Fruit fly (Drosophila melanogaster) whole organism, embryonic: ENCODE results near the gene euc.

ENCODE experiments used
- Bteb2 ChIP-seq: fragments of 200-800 bp; sonication (Bioruptor generic); optimal IDR thresholded peaks from 2 replicates; lab custom pipeline; 2016; ENCODE audit warnings: missing biosample characterization, missing genetic modification characterization
- CG10147 ChIP-seq: fragments of 200-800 bp; sonication (Bioruptor generic); optimal IDR thresholded peaks from 2 replicates; lab custom pipeline; 2019; ENCODE audit warnings: missing biosample characterization, mild to moderate bottlenecking, missing genetic modification characterization, moderate library complexity
- CG10274 ChIP-seq: fragments of 200-800 bp; sonication (Bioruptor generic); optimal IDR thresholded peaks from 3 replicates; lab custom pipeline; 2017; ENCODE audit warnings: missing biosample characterization, mild to moderate bottlenecking, missing genetic modification characterization
- CG10543 ChIP-seq: fragments of 200-800 bp; sonication (Bioruptor generic); optimal IDR thresholded peaks from 3 replicates; lab custom pipeline; 2017; ENCODE audit warnings: missing biosample characterization, mild to moderate bottlenecking, missing genetic modification characterization, moderate library complexity
- CG10979 ChIP-seq: fragments of 200-800 bp; sonication (Bioruptor generic); optimal IDR thresholded peaks from 2 replicates; lab custom pipeline; 2018; ENCODE audit warnings: missing biosample characterization, mild to moderate bottlenecking, missing genetic modification characterization, moderate library complexity
- CG11456 ChIP-seq: fragments of 200-800 bp; sonication (Bioruptor generic); IDR thresholded peaks from 3 replicates; pipeline ENCODE4 v1.3.6; 2022; ENCODE audit warnings: missing biosample characterization, missing genetic modification characterization
- CG12942 ChIP-seq: fragments of 200-800 bp; sonication (Bioruptor generic); optimal IDR thresholded peaks from 3 replicates; lab custom pipeline; 2016; ENCODE audit warnings: missing biosample characterization, missing genetic modification characterization
- CG13287 ChIP-seq: fragments of 200-800 bp; sonication (Bioruptor generic); IDR thresholded peaks from 2 replicates; pipeline ENCODE4 v1.3.6; 2022; ENCODE audit warnings: missing biosample characterization, missing genetic modification characterization; ENCODE audit not compliant: partially characterized antibody
- CG14860 ChIP-seq: fragments of 200-800 bp; sonication (Bioruptor generic); IDR thresholded peaks from 3 replicates; pipeline ENCODE4 v1.3.6; 2022; ENCODE audit warnings: missing biosample characterization, missing genetic modification characterization; ENCODE audit not compliant: partially characterized antibody
- CG17802 ChIP-seq: fragments of 200-800 bp; sonication (Bioruptor generic); optimal IDR thresholded peaks from 2 replicates; lab custom pipeline; 2018; ENCODE audit warnings: missing biosample characterization, mild to moderate bottlenecking, missing genetic modification characterization, moderate library complexity
- CG1832 ChIP-seq: fragments of 200-800 bp; sonication (Bioruptor generic); optimal IDR thresholded peaks from 2 replicates; lab custom pipeline; 2017; ENCODE audit warnings: missing biosample characterization, mild to moderate bottlenecking, missing genetic modification characterization, inconsistent platforms
- CG18764 ChIP-seq: fragments of 200-800 bp; sonication (Bioruptor generic); optimal IDR thresholded peaks from 3 replicates; lab custom pipeline; 2016; ENCODE audit warnings: missing biosample characterization, missing genetic modification characterization
- CG31441 ChIP-seq: fragments of 200-800 bp; sonication (Bioruptor generic); IDR thresholded peaks from 2 replicates; pipeline ENCODE4 v1.3.6; 2022; ENCODE audit warnings: missing biosample characterization, missing genetic modification characterization
- CG3281 ChIP-seq: fragments of 200-800 bp; sonication (Bioruptor generic); optimal IDR thresholded peaks from 3 replicates; lab custom pipeline; 2017; ENCODE audit warnings: missing biosample characterization, mild to moderate bottlenecking, missing genetic modification characterization
- CG3847 ChIP-seq: fragments of 200-800 bp; sonication (Bioruptor generic); IDR thresholded peaks from 2 replicates; pipeline ENCODE4 v1.3.6; 2022; ENCODE audit warnings: missing biosample characterization, missing genetic modification characterization
- CG4328 ChIP-seq: fragments of 200-800 bp; sonication (Bioruptor generic); optimal IDR thresholded peaks from 3 replicates; lab custom pipeline; 2017; ENCODE audit warnings: missing biosample characterization, missing genetic modification reagents, missing genetic modification characterization
- CG4707 ChIP-seq: fragments of 200-800 bp; sonication (Bioruptor generic); optimal IDR thresholded peaks from 2 replicates; lab custom pipeline; 2018; ENCODE audit warnings: missing biosample characterization, mild to moderate bottlenecking, missing genetic modification characterization, moderate library complexity
- CG6175 ChIP-seq: fragments of 200-800 bp; sonication (Bioruptor generic); IDR thresholded peaks from 3 replicates; pipeline ENCODE4 v1.3.6; 2022; ENCODE audit warnings: missing biosample characterization, missing genetic modification characterization
- CG8924 ChIP-seq: fragments of 200-800 bp; optimal IDR thresholded peaks from 3 replicates; lab custom pipeline; 2019; ENCODE audit warnings: missing biosample characterization, mild to moderate bottlenecking, missing genetic modification characterization, moderate library complexity
- CG8944 ChIP-seq: fragments of 200-800 bp; sonication (Bioruptor generic); optimal IDR thresholded peaks from 3 replicates; lab custom pipeline; 2016; ENCODE audit warnings: missing biosample characterization, missing genetic modification characterization
- CrebB ChIP-seq: fragments of 200-800 bp; sonication (Bioruptor generic); optimal IDR thresholded peaks from 3 replicates; lab custom pipeline; 2018; ENCODE audit warnings: missing biosample characterization, mild to moderate bottlenecking, missing genetic modification characterization
- Eip74EF ChIP-seq, 2 experiments: fragments of 200-800 bp in 1 of 2; fragments of >200 bp in 1 of 2; sonication (Bioruptor generic) in 1 of 2; optimal IDR thresholded peaks; 2 replicates each; lab custom pipeline; 2017 to 2019; ENCODE audit warnings: missing biosample characterization in 2 of 2, missing genetic modification characterization in 2 of 2, mild to moderate bottlenecking in 1 of 2, moderate library complexity in 1 of 2
- Ets65A ChIP-seq: fragments of 200-800 bp; sonication (Bioruptor generic); peaks from one replicate; lab custom pipeline; 2016; ENCODE audit warnings: missing biosample characterization, missing genetic modification characterization
- HLHmδ ChIP-seq: fragments of 200-800 bp; sonication (Bioruptor generic); optimal IDR thresholded peaks from 2 replicates; lab custom pipeline; 2018; ENCODE audit warnings: missing biosample characterization, mild to moderate bottlenecking, missing genetic modification characterization, moderate library complexity
- HmgD ChIP-seq: fragments of 200-800 bp; sonication (Bioruptor generic); optimal IDR thresholded peaks from 3 replicates; lab custom pipeline; 2016; ENCODE audit warnings: missing biosample characterization, missing genetic modification characterization
- Hr39 ChIP-seq: fragments of >200 bp; optimal IDR thresholded peaks from 2 replicates; lab custom pipeline; 2017
- Mes4 ChIP-seq: fragments of 200-800 bp; sonication (Bioruptor generic); optimal IDR thresholded peaks from 2 replicates; lab custom pipeline; 2016; ENCODE audit warnings: missing biosample characterization, missing genetic modification characterization
- NFAT ChIP-seq: fragments of 200-800 bp; sonication (Bioruptor generic); IDR thresholded peaks from 2 replicates; pipeline ENCODE4 v1.3.6; 2022; ENCODE audit warnings: missing biosample characterization, missing genetic modification characterization
- PHDP ChIP-seq: fragments of 200-800 bp; sonication (Bioruptor generic); optimal IDR thresholded peaks from 3 replicates; lab custom pipeline; 2018; ENCODE audit warnings: missing biosample characterization, mild to moderate bottlenecking, missing genetic modification characterization, moderate library complexity
- Pdp1 ChIP-seq, 2 experiments: fragments of 200-800 bp; sonication (Bioruptor generic); optimal IDR thresholded peaks; 3 replicates each; lab custom pipeline; 2016; ENCODE audit warnings: missing biosample characterization in 2 of 2, missing genetic modification characterization in 2 of 2, mild to moderate bottlenecking in 1 of 2, moderate library complexity in 1 of 2
- Side ChIP-seq: fragments of 200-800 bp; sonication (Bioruptor generic); optimal IDR thresholded peaks from 2 replicates; lab custom pipeline; 2016; ENCODE audit warnings: missing biosample characterization, missing genetic modification characterization
- Tbp ChIP-seq: fragments of >200 bp; optimal IDR thresholded peaks from 2 replicates; lab custom pipeline; 2018; ENCODE audit warnings: missing biosample characterization, missing genetic modification characterization
- amos ChIP-seq: fragments of 200-800 bp; sonication (Bioruptor generic); IDR thresholded peaks from 2 replicates; pipeline ENCODE4 v1.3.6; 2022; ENCODE audit warnings: missing biosample characterization, missing genetic modification characterization; ENCODE audit not compliant: partially characterized antibody
- ap ChIP-seq: fragments of 200-800 bp; sonication (Bioruptor generic); IDR thresholded peaks from 2 replicates; pipeline ENCODE4 v1.3.6; 2022; ENCODE audit warnings: missing biosample characterization, missing genetic modification characterization
- ara ChIP-seq: fragments of 200-800 bp; sonication (Bioruptor generic); IDR thresholded peaks from 2 replicates; pipeline ENCODE4 v1.3.6; 2022; ENCODE audit warnings: missing biosample characterization, missing genetic modification characterization
- ash1 ChIP-seq: fragments of 200-800 bp; sonication (Bioruptor generic); optimal IDR thresholded peaks from 2 replicates; lab custom pipeline; 2018; ENCODE audit warnings: missing biosample characterization, mild to moderate bottlenecking, missing genetic modification characterization
- bigmax ChIP-seq: fragments of 200-800 bp; sonication (Bioruptor generic); optimal IDR thresholded peaks from 2 replicates; lab custom pipeline; 2018; ENCODE audit warnings: missing biosample characterization, mild to moderate bottlenecking, missing genetic modification characterization
- cg ChIP-seq: fragments of 200-800 bp; sonication (Bioruptor generic); optimal IDR thresholded peaks from 3 replicates; lab custom pipeline; 2019; ENCODE audit warnings: missing biosample characterization, mild to moderate bottlenecking, missing genetic modification characterization, moderate library complexity
- gsb-n ChIP-seq: fragments of 200-800 bp; sonication (Bioruptor generic); optimal IDR thresholded peaks from 3 replicates; lab custom pipeline; 2018; ENCODE audit warnings: missing biosample characterization, mild to moderate bottlenecking, missing genetic modification characterization
- h ChIP-seq: fragments of >200 bp; optimal IDR thresholded peaks from 2 replicates; lab custom pipeline; 2017
- lov ChIP-seq, 2 experiments: fragments of 200-800 bp in 1 of 2; fragments of >200 bp in 1 of 2; sonication (Bioruptor generic) in 1 of 2; IDR thresholded peaks in 1 of 2; optimal IDR thresholded peaks in 1 of 2; 2 replicates in 1 of 2; 3 replicates in 1 of 2; pipeline versions ENCODE4 v1.3.6 to Lab custom; 2017 to 2022; ENCODE audit warnings: missing biosample characterization in 1 of 2, missing genetic modification characterization in 1 of 2
- luna ChIP-seq: fragments of 200-800 bp; sonication (Bioruptor generic); optimal IDR thresholded peaks from 2 replicates; lab custom pipeline; 2016; ENCODE audit warnings: missing biosample characterization, missing genetic modification characterization
- oc ChIP-seq: fragments of 200-800 bp; sonication (Bioruptor generic); optimal IDR thresholded peaks from 2 replicates; lab custom pipeline; 2018; ENCODE audit warnings: missing biosample characterization, mild to moderate bottlenecking, missing genetic modification characterization, moderate library complexity
- ro ChIP-seq: fragments of 200-800 bp; sonication (Bioruptor generic); IDR thresholded peaks from 2 replicates; pipeline ENCODE4 v1.3.6; 2022; ENCODE audit warnings: missing biosample characterization, missing genetic modification characterization
- sim ChIP-seq: fragments of 200-800 bp; sonication (Bioruptor generic); IDR thresholded peaks from 2 replicates; pipeline ENCODE4 v1.3.6; 2022; ENCODE audit warnings: missing biosample characterization, missing genetic modification characterization
- ssp ChIP-seq: fragments of 200-800 bp; sonication (Bioruptor generic); IDR thresholded peaks from 2 replicates; pipeline ENCODE4 v1.3.6; 2022; ENCODE audit warnings: missing biosample characterization, missing genetic modification characterization
- tap ChIP-seq: fragments of 200-800 bp; optimal IDR thresholded peaks from 3 replicates; lab custom pipeline; 2019; ENCODE audit warnings: missing biosample characterization, mild to moderate bottlenecking, missing genetic modification characterization, moderate library complexity
- vfl ChIP-seq: fragments of 200-800 bp; sonication (Bioruptor generic); optimal IDR thresholded peaks from 2 replicates; lab custom pipeline; 2016; ENCODE audit warnings: missing biosample characterization, missing genetic modification characterization
- yki ChIP-seq: fragments of >200 bp; optimal IDR thresholded peaks from 3 replicates; lab custom pipeline; 2018
- z ChIP-seq: fragments of 200-800 bp; sonication (Bioruptor generic); IDR thresholded peaks from 3 replicates; pipeline ENCODE4 v1.3.6; 2022; ENCODE audit warnings: missing biosample characterization, missing genetic modification characterization
- zfh1 ChIP-seq: fragments of 200-800 bp; sonication (Bioruptor generic); IDR thresholded peaks from 3 replicates; pipeline ENCODE4 v1.3.6; 2022; ENCODE audit warnings: missing biosample characterization, missing genetic modification characterization

euc gene

dm6 chr3R:18985114-18985785 is 6.6 kb upstream of the euc start (continued):
- no peak for TF ChIP-seq CG1832
- no peak for TF ChIP-seq yki (lab: Kevin White, UChicago)
- TF ChIP-seq CG31441 (GFP tag; lab: Robert Waterston, UW) = no peak
- TF ChIP-seq Pdp1 (GFP tag; optimal IDR thresholded peaks at IDR 0.05; lab: Kevin White, UChicago) = no peak
- no peak for TF ChIP-seq CG10543 (GFP tag; lab: Kevin White, UChicago)
- no peak for TF ChIP-seq CG4707 (GFP tag; lab: Kevin White, UChicago)
- TF ChIP-seq PHDP (tag; lab: Kevin White, UChicago) = peak; percentile 56
- TF ChIP-seq luna (GFP tag; lab: Kevin White, UChicago) = no peak
- no peak for TF ChIP-seq ara (GFP tag; lab: Robert Waterston, UW)
- peak; percentile 13 for TF ChIP-seq CG10979 (tag; lab: Kevin White, UChicago)
- TF ChIP-seq ro (GFP tag; lab: Robert Waterston, UW) = no peak
- TF ChIP-seq gsb-n = no peak
- TF ChIP-seq CG4328 = no peak
- no peak for TF ChIP-seq HmgD
- TF ChIP-seq CG6175 (GFP tag; lab: Robert Waterston, UW) = no peak
- TF ChIP-seq CG13287 (GFP tag; lab: Robert Waterston, UW) = no peak
- no peak for TF ChIP-seq amos (GFP tag; lab: Robert Waterston, UW)
- TF ChIP-seq zfh1 = no peak
- TF ChIP-seq CG3281 (GFP tag; lab: Kevin White, UChicago) = peak; percentile 78
- TF ChIP-seq Bteb2 (GFP tag; lab: Kevin White, UChicago) = no peak
- no peak for TF ChIP-seq Hr39 (lab: Kevin White, UChicago)
- no peak for TF ChIP-seq CG17802 (tag; lab: Kevin White, UChicago)
- TF ChIP-seq Eip74EF (GFP tag; optimal IDR thresholded peaks at IDR 0.05; lab: Kevin White, UChicago) = no peak
- no peak for TF ChIP-seq h (lab: Kevin White, UChicago)
- no peak for TF ChIP-seq z (GFP tag; lab: Robert Waterston, UW)
- no peak for TF ChIP-seq Mes4 (GFP tag; lab: Kevin White, UChicago)
- TF ChIP-seq CG18764 (GFP tag; lab: Kevin White, UChicago) = no peak
- 0 out of 2 replicates have a peak, but pooled peaks have one; percentile 27 for TF ChIP-seq CG3847 (GFP tag; lab: Robert Waterston, UW)
- no peak for TF ChIP-seq ap (GFP tag; lab: Robert Waterston, UW)
- TF ChIP-seq tap (tag; lab: Kevin White, UChicago) = no peak
- no peak for TF ChIP-seq HLHmδ
- no peak for TF ChIP-seq Side (GFP tag; lab: Kevin White, UChicago)
- TF ChIP-seq Ets65A (GFP tag; lab: Kevin White, UChicago) = no peak
- TF ChIP-seq cg (GFP tag; lab: Kevin White, UChicago) = peak; percentile 6
- no peak for TF ChIP-seq bigmax
- no peak for TF ChIP-seq lov (optimal IDR thresholded peaks at IDR 0.05; lab: Kevin White, UChicago)
- TF ChIP-seq lov (GFP tag; IDR thresholded peaks at IDR 0.05; lab: Robert Waterston, UW) = no peak
- no peak for TF ChIP-seq CG8944 (GFP tag; lab: Kevin White, UChicago)
- TF ChIP-seq oc (tag; lab: Kevin White, UChicago) = no peak
- no peak for TF ChIP-seq sim (GFP tag; lab: Robert Waterston, UW)
- TF ChIP-seq vfl (GFP tag; lab: Kevin White, UChicago) = no peak
- TF ChIP-seq NFAT (GFP tag; lab: Robert Waterston, UW) = no peak
- no peak for TF ChIP-seq CrebB (tag; lab: Kevin White, UChicago)
- no peak for TF ChIP-seq ash1 (GFP tag; lab: Kevin White, UChicago)
- peak; percentile 53 for TF ChIP-seq CG10147 (GFP tag; lab: Kevin White, UChicago)
- TF ChIP-seq CG14860 (GFP tag; lab: Robert Waterston, UW) = no peak
- no peak for TF ChIP-seq CG11456 (GFP tag; lab: Robert Waterston, UW)
- no peak for TF ChIP-seq CG12942
- TF ChIP-seq Tbp (GFP tag; lab: Kevin White, UChicago) = no peak
- TF ChIP-seq CG10274 = no peak
- peak; percentile 63 for TF ChIP-seq CG8924 (tag; lab: Kevin White, UChicago)
- TF ChIP-seq ssp (GFP tag; lab: Robert Waterston, UW) = no peak
